Worm (Caenorhabditis elegans) whole organism, L4 larva: ENCODE data around the gene R09H10.7.

ENCODE experiments used
- aly-2 ChIP-seq: sonication (generic microtip); optimal IDR thresholded peaks from 2 replicates; lab custom pipeline; 2018; ENCODE audit warnings: missing biosample characterization, missing genetic modification characterization
- fos-1 ChIP-seq: fragments of 150-350 bp; optimal IDR thresholded peaks from 2 replicates; lab custom pipeline; 2014; ENCODE audit warnings: missing biosample characterization, missing genetic modification characterization

DNA sequence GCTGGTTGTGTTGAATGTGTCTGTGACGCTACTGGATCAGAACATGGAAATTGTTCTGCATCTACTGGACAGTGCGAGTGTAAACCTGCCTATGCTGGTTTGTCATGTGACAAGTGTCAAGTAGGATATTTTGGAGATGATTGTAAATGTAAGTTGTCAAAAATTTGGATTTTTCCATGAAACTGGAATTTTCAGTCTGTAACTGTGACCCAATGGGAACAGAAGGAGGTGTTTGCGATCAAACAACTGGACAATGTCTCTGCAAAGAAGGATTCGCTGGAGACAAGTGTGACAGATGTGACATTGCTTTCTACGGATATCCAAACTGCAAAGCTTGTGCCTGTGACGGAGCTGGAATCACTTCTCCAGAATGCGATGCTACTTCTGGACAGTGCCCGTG, 47.6 kb downstream of the R09H10.7 start:
- TF ChIP-seq fos-1 (tag; lab: Kevin White, UChicago) (no peak), aly-2 (tag; lab: Kevin White, UChicago) (no peak)
